Fruit fly (Drosophila melanogaster) whole organism, pupa: Measurements from ENCODE around the gene IA-2.
A peak's percentile ranks its signal among the peaks of the same experiment; 100 is the strongest.

Experiments
- CG32121 ChIP-seq: fragments of 200-800 bp; sonication (Bioruptor generic); IDR thresholded peaks from 2 replicates; pipeline ENCODE4 v1.3.6; 2022; ENCODE audit warnings: missing biosample characterization, missing genetic modification characterization
- CG8159 ChIP-seq: fragments of 200-800 bp; sonication (Bioruptor generic); optimal IDR thresholded peaks from 3 replicates; lab custom pipeline; 2018; ENCODE audit warnings: missing biosample characterization, mild to moderate bottlenecking, missing genetic modification characterization, moderate library complexity
- CG8301 ChIP-seq: fragments of 200-800 bp; sonication (Bioruptor generic); optimal IDR thresholded peaks from 2 replicates; lab custom pipeline; 2018; ENCODE audit warnings: missing biosample characterization, mild to moderate bottlenecking, missing genetic modification characterization
- D1 ChIP-seq: fragments of 200-800 bp; sonication (Bioruptor generic); optimal IDR thresholded peaks from 2 replicates; lab custom pipeline; 2018; ENCODE audit warnings: missing biosample characterization, mild to moderate bottlenecking, missing genetic modification characterization, moderate library complexity
- EcR ChIP-seq: fragments of 200-800 bp; sonication (Bioruptor generic); optimal IDR thresholded peaks from 3 replicates; lab custom pipeline; 2019; ENCODE audit warnings: missing biosample characterization, missing genetic modification characterization, mild to moderate bottlenecking, moderate library complexity, missing genetic modification reagents
- fd96Ca ChIP-seq: fragments of 200-800 bp; sonication (Bioruptor generic); IDR thresholded peaks from 3 replicates; pipeline ENCODE4 v1.3.6; 2022; ENCODE audit warnings: missing biosample characterization, missing genetic modification characterization
- gl ChIP-seq: fragments of 200-800 bp; sonication (Bioruptor generic); optimal IDR thresholded peaks from 2 replicates; lab custom pipeline; 2018; ENCODE audit warnings: missing biosample characterization, mild to moderate bottlenecking, missing genetic modification characterization
- rn ChIP-seq: fragments of 200-800 bp; sonication (Bioruptor generic); IDR thresholded peaks from 2 replicates; pipeline ENCODE4 v1.3.6; 2022; ENCODE audit warnings: missing biosample characterization, missing genetic modification characterization

DNA sequence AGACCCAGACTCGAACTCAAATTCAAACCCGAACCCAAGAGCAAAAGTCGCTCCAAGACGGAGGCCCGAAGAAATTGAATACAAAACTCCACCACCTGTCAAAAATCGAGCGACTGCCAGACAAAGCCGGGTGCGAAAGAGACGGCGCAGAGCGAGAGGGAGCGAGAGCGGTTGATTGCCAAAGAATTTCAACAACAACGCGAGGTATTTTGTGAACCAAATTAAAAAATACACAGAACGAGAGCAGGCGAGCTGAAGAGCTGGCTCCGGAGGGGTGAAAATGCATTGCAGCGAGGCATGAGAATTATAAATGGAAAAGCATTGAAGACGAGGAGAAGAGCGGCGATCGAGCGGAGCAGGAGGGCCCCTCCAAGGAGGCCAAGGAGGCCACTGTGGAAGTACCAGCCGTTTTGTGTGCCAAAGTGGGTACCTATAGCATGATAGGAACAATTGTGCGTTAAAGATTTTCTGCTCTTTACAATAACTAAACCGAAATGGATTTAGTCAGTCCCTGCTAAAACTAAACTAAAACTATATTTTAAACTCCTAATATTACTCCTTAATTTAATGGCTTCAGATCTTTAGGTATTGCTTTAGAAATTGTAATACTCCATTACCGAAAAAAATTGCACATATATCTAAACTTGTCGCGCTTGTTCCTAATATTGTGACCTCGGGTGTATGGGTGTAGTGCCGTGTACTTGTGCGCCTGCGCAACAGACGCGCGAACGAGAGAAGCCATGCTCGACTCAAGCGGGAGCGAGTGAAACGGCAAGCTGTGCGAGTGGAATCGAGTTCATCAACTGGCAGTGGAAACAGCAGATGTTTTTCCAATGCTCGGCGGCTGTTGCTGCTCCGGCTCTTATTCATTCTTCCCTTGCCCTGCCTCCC, 14.9 kb upstream of the IA-2 start:
- peak; percentile 51 for TF ChIP-seq gl (tag; lab: Kevin White, UChicago)
- TF ChIP-seq CG8301 (tag; lab: Kevin White, UChicago) = peak; percentile 57
- TF ChIP-seq CG32121 (GFP tag; lab: Robert Waterston, UW) = peak; percentile 10; the same call in 1 of the 2 replicates
- peak; percentile 85 for TF ChIP-seq CG8159 (tag; lab: Kevin White, UChicago)
- peak; percentile 1 for TF ChIP-seq EcR (GFP tag; lab: Kevin White, UChicago)
- TF ChIP-seq fd96Ca (GFP tag; lab: Robert Waterston, UW) = no peak; the same call in 2 of the 3 replicates
- no peak for TF ChIP-seq rn (GFP tag; lab: Robert Waterston, UW)
- TF ChIP-seq D1 = peak; percentile 44
